Fruit fly (Drosophila melanogaster): ENCODE measurements around the gene RpL34a.

The RpL34a gene

dm6 chr3R:26072477-26072876 lies 13.4 kb upstream of the RpL34a start (continued):
- peak; percentile 51 for TF ChIP-seq gem (tag; optimal IDR thresholded peaks at IDR 0.05)
- peak; percentile 51 for TF ChIP-seq dmrt11E (tag; optimal IDR thresholded peaks at IDR 0.05)
- TF ChIP-seq CG11398 (GFP tag; optimal IDR thresholded peaks at IDR 0.05): no peak
- no peak for TF ChIP-seq CG11560 (tag; IDR thresholded peaks at IDR 0.05)
- TF ChIP-seq Dref (GFP tag; IDR thresholded peaks at IDR 0.05): no peak
- TF ChIP-seq Hr3 (GFP tag; optimal IDR thresholded peaks at IDR 0.05): no peak
- no peak for TF ChIP-seq MTF-1 (GFP tag; optimal IDR thresholded peaks at IDR 0.05; ENCODE audit: borderline replicate concordance)
- no peak for TF ChIP-seq CG34224 (GFP tag; IDR thresholded peaks at IDR 0.05; ENCODE audit: partially characterized antibody)
- TF ChIP-seq jigr1 (GFP tag; IDR thresholded peaks at IDR 0.05): no peak
- no peak for TF ChIP-seq E2f2 (GFP tag; IDR thresholded peaks at IDR 0.05)
- TF ChIP-seq CG17359 (tag; optimal IDR thresholded peaks at IDR 0.05): no peak
- TF ChIP-seq CG16815 (GFP tag; optimal IDR thresholded peaks at IDR 0.05): no peak
- no peak for TF ChIP-seq jumu (GFP tag; optimal IDR thresholded peaks at IDR 0.05)
- no peak for TF ChIP-seq grn (GFP tag; optimal IDR thresholded peaks at IDR 0.05)
- TF ChIP-seq CG32767 (GFP tag; IDR thresholded peaks at IDR 0.05): no peak
- no peak for TF ChIP-seq HLHmδ (GFP tag; optimal IDR thresholded peaks at IDR 0.05)
- no peak for TF ChIP-seq MESR4 (GFP tag; optimal IDR thresholded peaks at IDR 0.05)
- no peak for TF ChIP-seq pros (GFP tag; optimal IDR thresholded peaks at IDR 0.05)
- no peak for TF ChIP-seq CG16779 (GFP tag; IDR thresholded peaks at IDR 0.05)
- TF ChIP-seq tll (GFP tag; optimal IDR thresholded peaks at IDR 0.05): no peak
- TF ChIP-seq Stat92E (GFP tag; optimal IDR thresholded peaks at IDR 0.05): no peak
- TF ChIP-seq CG3065 (GFP tag; optimal IDR thresholded peaks at IDR 0.05): no peak
- TF ChIP-seq HHEX (GFP tag; optimal IDR thresholded peaks at IDR 0.05): no peak
- TF ChIP-seq ken (GFP tag; IDR thresholded peaks at IDR 0.05): no peak
- peak; percentile 29; the same call in 1 of the 2 replicates for TF ChIP-seq E2f1 (GFP tag; IDR thresholded peaks at IDR 0.05)
- TF ChIP-seq crol (GFP tag; IDR thresholded peaks at IDR 0.05): no peak
- no peak for TF ChIP-seq CG6765 (GFP tag; optimal IDR thresholded peaks at IDR 0.05)
- no peak for TF ChIP-seq CG1024 (GFP tag; IDR thresholded peaks at IDR 0.05)
- no peak for TF ChIP-seq sqz (GFP tag; optimal IDR thresholded peaks at IDR 0.05)
- peak; percentile 20 for TF ChIP-seq CG17829 (tag; optimal IDR thresholded peaks at IDR 0.05)
- no peak for TF ChIP-seq CG8089 (GFP tag; optimal IDR thresholded peaks at IDR 0.05)
- peak; percentile 41 for TF ChIP-seq Blimp-1 (GFP tag; optimal IDR thresholded peaks at IDR 0.05)
- TF ChIP-seq bbx (GFP tag; IDR thresholded peaks at IDR 0.05; ENCODE audit: partially characterized antibody): no peak
- TF ChIP-seq CG13775 (GFP tag; optimal IDR thresholded peaks at IDR 0.05): no peak
- no peak for TF ChIP-seq emc (GFP tag; optimal IDR thresholded peaks at IDR 0.05)
- no peak for TF ChIP-seq Chrac-16 (GFP tag; optimal IDR thresholded peaks at IDR 0.05)
- no peak for TF ChIP-seq CG10462 (GFP tag; optimal IDR thresholded peaks at IDR 0.05)
- peak; percentile 29 for TF ChIP-seq CG4424 (GFP tag; optimal IDR thresholded peaks at IDR 0.05)
- TF ChIP-seq fd96Cb (tag; optimal IDR thresholded peaks at IDR 0.05): peak; percentile 28
- no peak for TF ChIP-seq twi (tag; optimal IDR thresholded peaks at IDR 0.05)
- TF ChIP-seq dysf (GFP tag; IDR thresholded peaks at IDR 0.05): peak; percentile 42; the same call in 1 of the 3 replicates
- no peak for TF ChIP-seq Dbx (GFP tag; IDR thresholded peaks at IDR 0.05)
- peak; percentile 32 for TF ChIP-seq nmo (GFP tag; optimal IDR thresholded peaks at IDR 0.05)
- no peak for TF ChIP-seq mam (GFP tag; optimal IDR thresholded peaks at IDR 0.05)
- TF ChIP-seq cato (GFP tag; optimal IDR thresholded peaks at IDR 0.05; ENCODE audit: borderline replicate concordance): no peak
- peak; percentile 48; the same call in 1 of the 3 replicates for TF ChIP-seq row (GFP tag; IDR thresholded peaks at IDR 0.05)
- no peak for TF ChIP-seq ac (GFP tag; optimal IDR thresholded peaks at IDR 0.05)
- TF ChIP-seq CG17361 (GFP tag; IDR thresholded peaks at IDR 0.05): 0 out of 3 replicates have a peak, but pooled peaks have one; percentile 23
- no peak for TF ChIP-seq Nf-YB (GFP tag; optimal IDR thresholded peaks at IDR 0.05)
- no peak for TF ChIP-seq Hand (GFP tag; optimal IDR thresholded peaks at IDR 0.05)
- TF ChIP-seq Ravus (GFP tag; IDR thresholded peaks at IDR 0.05): no peak
